Fruit fly (Drosophila melanogaster) whole organism, prepupa: Measurements from ENCODE around the gene Top3beta.

Source experiments
- Blimp-1 ChIP-seq: fragments of 200-800 bp; sonication (Bioruptor generic); optimal IDR thresholded peaks from 3 replicates; lab custom pipeline; 2017; ENCODE audit warnings: missing biosample characterization, missing genetic modification characterization, mild to moderate bottlenecking, moderate library complexity, missing genetic modification reagents
- CG3032 ChIP-seq: fragments of 200-800 bp; optimal IDR thresholded peaks from 2 replicates; lab custom pipeline; 2019; ENCODE audit warnings: missing biosample characterization, mild to moderate bottlenecking, missing genetic modification characterization, moderate library complexity
- CG32006 ChIP-seq: fragments of 200-800 bp; sonication (Bioruptor generic); optimal IDR thresholded peaks from 3 replicates; lab custom pipeline; 2017; ENCODE audit warnings: missing biosample characterization, mild to moderate bottlenecking, missing genetic modification characterization
- CG6276 ChIP-seq: fragments of 200-800 bp; sonication (Bioruptor generic); optimal IDR thresholded peaks from 2 replicates; lab custom pipeline; 2017; ENCODE audit warnings: missing biosample characterization, mild to moderate bottlenecking, missing genetic modification characterization
- CG6808 ChIP-seq: fragments of 200-800 bp; sonication (Bioruptor generic); optimal IDR thresholded peaks from 3 replicates; lab custom pipeline; 2017; ENCODE audit warnings: missing biosample characterization, missing genetic modification characterization, mild to moderate bottlenecking, moderate library complexity, missing genetic modification reagents
- Gug ChIP-seq: fragments of 200-800 bp; sonication (Bioruptor generic); IDR thresholded peaks from 2 replicates; pipeline ENCODE4 v1.3.6; 2022; ENCODE audit warnings: missing biosample characterization, missing genetic modification characterization
- Hr39 ChIP-seq: fragments of 200-800 bp; sonication (Bioruptor generic); optimal IDR thresholded peaks from 2 replicates; lab custom pipeline; 2016; ENCODE audit warnings: missing biosample characterization, missing genetic modification characterization
- acj6 ChIP-seq: fragments of 200-800 bp; sonication (Bioruptor generic); optimal IDR thresholded peaks from 3 replicates; lab custom pipeline; 2016; ENCODE audit warnings: missing biosample characterization, missing genetic modification characterization
- fd59A ChIP-seq: fragments of 200-800 bp; sonication (Bioruptor generic); optimal IDR thresholded peaks from 2 replicates; lab custom pipeline; 2017; ENCODE audit warnings: missing biosample characterization, mild to moderate bottlenecking, missing genetic modification characterization, missing genetic modification reagents
- fkh ChIP-seq: fragments of 200-800 bp; sonication (Bioruptor generic); optimal IDR thresholded peaks from 3 replicates; lab custom pipeline; 2017; ENCODE audit warnings: missing biosample characterization, mild to moderate bottlenecking, missing genetic modification characterization, moderate library complexity

DNA sequence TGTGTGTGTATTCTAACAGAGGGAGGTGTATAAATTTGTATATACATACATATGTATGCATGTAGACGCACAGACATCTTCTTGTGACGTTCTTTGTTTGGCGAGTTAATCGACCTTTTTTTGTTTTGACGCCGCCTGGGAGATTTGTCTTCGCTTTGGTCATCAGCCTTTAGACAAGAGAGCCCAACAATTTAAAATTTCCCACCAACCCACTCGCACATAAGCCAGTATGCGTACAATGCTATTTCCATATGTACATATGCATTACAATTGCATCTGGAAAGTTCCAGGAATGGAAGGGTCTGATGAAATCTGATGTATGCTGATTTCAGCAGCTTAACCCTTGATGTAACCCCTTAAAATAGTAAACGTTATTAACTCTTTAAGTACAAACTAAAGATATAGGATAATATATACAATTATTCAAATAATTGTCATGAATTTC is 8.1 kb downstream of the Top3beta start, which contains the start of gene Ubi-p5E:
- TF ChIP-seq fd59A (GFP tag; lab: Kevin White, UChicago) (no peak), CG6808 (GFP tag; lab: Kevin White, UChicago) (no peak), CG3032 (tag; lab: Kevin White, UChicago) (no peak), CG6276 (GFP tag; lab: Kevin White, UChicago) (no peak), Blimp-1 (GFP tag; lab: Kevin White, UChicago) (no peak), CG32006 (GFP tag; lab: Kevin White, UChicago) (no peak), Gug (GFP tag; lab: Robert Waterston, UW) (no peak), Hr39 (GFP tag; lab: Kevin White, UChicago) (no peak), acj6 (no peak), fkh (peak; percentile 55)
